Worm (Caenorhabditis elegans): Measurements from ENCODE around the gene ZK381.2.

ZK381.2 gene

ce11 chrIV:6965192-6965591 is at the start of gene ZK381.2:
ZK381.2 (plus strand) TSS chrIV:6965492.
- TF ChIP-seq ces-1 (GFP tag; optimal IDR thresholded peaks at IDR 0.05) (no peak), lin-13 (tag; optimal IDR thresholded peaks at IDR 0.05) (no peak), nhr-2 (tag; optimal IDR thresholded peaks at IDR 0.05) (no peak), tbx-8 (GFP tag; optimal IDR thresholded peaks at IDR 0.05) (no peak), zip-8 (tag; optimal IDR thresholded peaks at IDR 0.05) (no peak), hlh-1 (tag; optimal IDR thresholded peaks at IDR 0.05) (no peak)

ce11 chrIV:6916831-6917230 is 48.5 kb upstream of the ZK381.2 start:
- no peak for TF ChIP-seq bed-3 (GFP tag; optimal IDR thresholded peaks at IDR 0.05)

- TF ChIP-seq blmp-1 (tag; optimal IDR thresholded peaks at IDR 0.05) (peak; percentile 27), lin-32 (GFP tag; optimal IDR thresholded peaks at IDR 0.05) (no peak), unc-39 (tag; optimal IDR thresholded peaks at IDR 0.05) (no peak), nhr-28 (tag; optimal IDR thresholded peaks at IDR 0.05) (no peak), flh-1 (GFP tag; optimal IDR thresholded peaks at IDR 0.05) (no peak), zip-8 (tag; optimal IDR thresholded peaks at IDR 0.05) (no peak), ceh-39 (tag; optimal IDR thresholded peaks at IDR 0.05) (no peak), tbx-8 (GFP tag; optimal IDR thresholded peaks at IDR 0.05) (no peak), ztf-11 (tag; optimal IDR thresholded peaks at IDR 0.05) (no peak), mab-5 (tag; optimal IDR thresholded peaks at IDR 0.05) (no peak), nhr-12 (tag; optimal IDR thresholded peaks at IDR 0.05) (no peak), ceh-83 (GFP tag; optimal IDR thresholded peaks at IDR 0.05) (no peak), mls-2 (tag; optimal IDR thresholded peaks at IDR 0.05) (no peak), sptf-1 (tag; optimal IDR thresholded peaks at IDR 0.05) (peak; percentile 38), snpc-4 (tag; optimal IDR thresholded peaks at IDR 0.05) (no peak), lsy-2 (tag; optimal IDR thresholded peaks at IDR 0.05) (peak; percentile 81), hlh-1 (tag; optimal IDR thresholded peaks at IDR 0.05) (no peak), unc-120 (tag; optimal IDR thresholded peaks at IDR 0.05; ENCODE audit: poor library complexity, severe bottlenecking) (no peak), unc-62 (GFP tag; optimal IDR thresholded peaks at IDR 0.05) (no peak), nhr-76 (tag; optimal IDR thresholded peaks at IDR 0.05) (no peak), M03D4.4 (tag; optimal IDR thresholded peaks at IDR 0.05) (no peak), elt-1 (tag; optimal IDR thresholded peaks at IDR 0.05; ENCODE audit: borderline replicate concordance, insufficient read depth) (no peak), ham-2 (GFP tag; optimal IDR thresholded peaks at IDR 0.05) (no peak), nhr-2 (tag; optimal IDR thresholded peaks at IDR 0.05) (peak; percentile 4), pha-4 (tag; optimal IDR thresholded peaks at IDR 0.05) (peak; percentile 59), sem-2 (GFP tag; optimal IDR thresholded peaks at IDR 0.05) (no peak), elt-3 (tag; optimal IDR thresholded peaks at IDR 0.05) (no peak), drap-1 (GFP tag; optimal IDR thresholded peaks at IDR 0.05) (no peak), nhr-237 (tag; optimal IDR thresholded peaks at IDR 0.05) (peak; percentile 69), ces-1 (GFP tag; optimal IDR thresholded peaks at IDR 0.05) (peak; percentile 93), ceh-43 (GFP tag; optimal IDR thresholded peaks at IDR 0.05) (peak; percentile 42), lin-13 (tag; optimal IDR thresholded peaks at IDR 0.05) (peak; percentile 58), mep-1 (tag; optimal IDR thresholded peaks at IDR 0.05) (peak; percentile 65), cnd-1 (tag; optimal IDR thresholded peaks at IDR 0.05) (no peak), bed-3 (GFP tag; optimal IDR thresholded peaks at IDR 0.05) (no peak)
Observed at ce11 chrIV:6919318-6919717, 46.0 kb upstream of the ZK381.2 start, which contains the start of gene ruvb-2. ruvb-2 (minus strand) TSS chrIV:6919406.

- TF ChIP-seq drap-1 (GFP tag; optimal IDR thresholded peaks at IDR 0.05) (no peak), mls-2 (tag; optimal IDR thresholded peaks at IDR 0.05) (no peak), sptf-1 (tag; optimal IDR thresholded peaks at IDR 0.05) (no peak), mab-5 (tag; optimal IDR thresholded peaks at IDR 0.05) (no peak), unc-120 (tag; optimal IDR thresholded peaks at IDR 0.05; ENCODE audit: poor library complexity, severe bottlenecking) (no peak), cnd-1 (tag; optimal IDR thresholded peaks at IDR 0.05) (no peak), sem-2 (GFP tag; optimal IDR thresholded peaks at IDR 0.05) (no peak), unc-62 (GFP tag; optimal IDR thresholded peaks at IDR 0.05) (no peak), M03D4.4 (tag; optimal IDR thresholded peaks at IDR 0.05) (no peak), zip-8 (tag; optimal IDR thresholded peaks at IDR 0.05) (no peak), mep-1 (tag; optimal IDR thresholded peaks at IDR 0.05) (no peak), nhr-2 (tag; optimal IDR thresholded peaks at IDR 0.05) (no peak), unc-39 (tag; optimal IDR thresholded peaks at IDR 0.05) (no peak), nhr-12 (tag; optimal IDR thresholded peaks at IDR 0.05) (no peak)
Observed at ce11 chrIV:6920063-6920462, 45.2 kb upstream of the ZK381.2 start, which contains the start of gene T22D1.18. T22D1.18 (minus strand) TSS chrIV:6920163.

Data from whole organism, mixed stage, embryonic.